Worm (Caenorhabditis elegans) whole organism, early embryonic: ENCODE measurements around the gene thk-1.

Experiments used
- B0310.2 ChIP-seq: sonication (generic microtip); optimal IDR thresholded peaks from 2 replicates; lab custom pipeline; 2016; ENCODE audit warnings: mild to moderate bottlenecking, missing genetic modification characterization, missing compliant biosample characterization
- F13C5.2 ChIP-seq: sonication (generic microtip); optimal IDR thresholded peaks from 2 replicates; lab custom pipeline; 2017; ENCODE audit warnings: mild to moderate bottlenecking, missing genetic modification characterization, inconsistent platforms, missing compliant biosample characterization
- aly-1 ChIP-seq: sonication (generic microtip); optimal IDR thresholded peaks from 2 replicates; lab custom pipeline; 2016; ENCODE audit warnings: missing genetic modification characterization, missing compliant biosample characterization
- ama-1 ChIP-seq: fragments of 150-350 bp; optimal IDR thresholded peaks from 2 replicates; lab custom pipeline; 2014
- ceh-13 ChIP-seq: fragments of 200-800 bp; sonication (Bioruptor generic); optimal IDR thresholded peaks from 2 replicates; lab custom pipeline; 2018; ENCODE audit warnings: mild to moderate bottlenecking, missing genetic modification characterization, missing compliant biosample characterization
- ceh-36 ChIP-seq: sonication (generic microtip); optimal IDR thresholded peaks from 2 replicates; lab custom pipeline; 2016; ENCODE audit warnings: missing genetic modification characterization, inconsistent platforms, missing compliant biosample characterization
- ets-7 ChIP-seq: sonication (generic microtip); optimal IDR thresholded peaks from 2 replicates; lab custom pipeline; 2016; ENCODE audit warnings: missing genotype, missing genetic modification characterization, missing compliant biosample characterization
- flt-1 ChIP-seq: fragments of 200-800 bp; sonication (Bioruptor generic); IDR thresholded peaks from 2 replicates; pipeline ENCODE4 v1.3.6; 2022; ENCODE audit warnings: missing genetic modification characterization, missing compliant biosample characterization
- hmbx-1 ChIP-seq: sonication (generic microtip); optimal IDR thresholded peaks from 2 replicates; lab custom pipeline; 2016; ENCODE audit warnings: mild to moderate bottlenecking, missing genetic modification characterization, missing compliant biosample characterization
- hmg-4 ChIP-seq: fragments of 200-800 bp; sonication (Bioruptor generic); optimal IDR thresholded peaks from 2 replicates; lab custom pipeline; 2018; ENCODE audit warnings: mild to moderate bottlenecking, missing genetic modification characterization, missing compliant biosample characterization
- hnd-1 ChIP-seq: sonication (generic microtip); optimal IDR thresholded peaks from 2 replicates; lab custom pipeline; 2016; ENCODE audit warnings: missing genetic modification characterization, missing compliant biosample characterization
- pes-1 ChIP-seq: fragments of 200-800 bp; sonication (Bioruptor generic); IDR thresholded peaks from 2 replicates; pipeline ENCODE4 v1.3.6; 2022; ENCODE audit warnings: missing genetic modification reagents, missing genetic modification characterization, missing compliant biosample characterization
- scrt-1 ChIP-seq: fragments of 200-800 bp; sonication (Bioruptor generic); IDR thresholded peaks from 2 replicates; pipeline ENCODE4 v1.3.6; 2022; ENCODE audit warnings: missing genetic modification characterization, missing compliant biosample characterization
- sea-1 ChIP-seq: fragments of 200-800 bp; sonication (Bioruptor generic); conservative IDR thresholded peaks from 2 replicates; pipeline ENCODE4 v1.3.6; 2022; ENCODE audit warnings: missing genetic modification characterization, missing compliant biosample characterization
- tbx-11 ChIP-seq: fragments of 200-800 bp; sonication (Bioruptor generic); IDR thresholded peaks from 2 replicates; pipeline ENCODE4 v1.3.6; 2022; ENCODE audit warnings: missing genetic modification characterization, missing compliant biosample characterization
- tbx-37 ChIP-seq: fragments of 200-800 bp; sonication (Bioruptor generic); conservative IDR thresholded peaks from 2 replicates; pipeline ENCODE4 v1.3.6; 2022; ENCODE audit warnings: missing genetic modification reagents, missing genetic modification characterization, missing compliant biosample characterization
- tra-4 ChIP-seq: sonication (generic microtip); optimal IDR thresholded peaks from 2 replicates; lab custom pipeline; 2017; ENCODE audit warnings: missing genetic modification characterization, missing compliant biosample characterization

The thk-1 gene

ce11 chrIV:10236106-10236505 lies 45.3 kb downstream of the thk-1 start:
- TF ChIP-seq ceh-13 (GFP tag; lab: Kevin White, UChicago) (no peak), ceh-36 (tag; lab: Kevin White, UChicago) (no peak), ets-7 (tag; lab: Kevin White, UChicago) (no peak), tra-4 (tag; lab: Kevin White, UChicago) (no peak), tbx-11 (GFP tag; lab: Robert Waterston, UW) (no peak), scrt-1 (GFP tag; lab: Robert Waterston, UW) (no peak), pes-1 (GFP tag; lab: Robert Waterston, UW) (no peak), sea-1 (GFP tag; lab: Robert Waterston, UW) (no peak), hmbx-1 (tag; lab: Kevin White, UChicago) (no peak), aly-1 (no peak), B0310.2 (tag; lab: Kevin White, UChicago) (no peak), hnd-1 (no peak), hmg-4 (GFP tag; lab: Kevin White, UChicago) (no peak)

ce11 chrIV:10235279-10235829 lies 46.0 kb downstream of the thk-1 start, which contains the start of gene ech-9:
ech-9 (minus strand) TSS chrIV:10235329.
- TF ChIP-seq tbx-11 (GFP tag; lab: Robert Waterston, UW), result no peak

- TF ChIP-seq scrt-1 (GFP tag; lab: Robert Waterston, UW) (no peak), tbx-11 (GFP tag; lab: Robert Waterston, UW) (no peak), B0310.2 (tag; lab: Kevin White, UChicago) (no peak), ceh-36 (tag; lab: Kevin White, UChicago) (no peak), ceh-13 (GFP tag; lab: Kevin White, UChicago) (no peak), flt-1 (GFP tag; lab: Robert Waterston, UW) (no peak), tbx-37 (no peak), ama-1 (lab: Kevin White, UChicago) (no peak), aly-1 (no peak), pes-1 (GFP tag; lab: Robert Waterston, UW) (no peak), sea-1 (GFP tag; lab: Robert Waterston, UW) (no peak), F13C5.2 (no peak), hnd-1 (no peak), hmg-4 (GFP tag; lab: Kevin White, UChicago) (no peak), hmbx-1 (tag; lab: Kevin White, UChicago) (no peak), ets-7 (tag; lab: Kevin White, UChicago) (no peak), tra-4 (tag; lab: Kevin White, UChicago) (no peak)
These were observed 48.9 kb downstream of the thk-1 start, which contains the start of gene F01G10.4 for ce11 chrIV:10232456-10232855. F01G10.4 (minus strand) TSS chrIV:10232556.

ce11 chrIV:10230971-10231370 lies 50.4 kb downstream of the thk-1 start, which contains the start of gene F01G10.5:
F01G10.5 (minus strand) TSS chrIV:10231071.
- TF ChIP-seq ceh-13 (GFP tag; lab: Kevin White, UChicago) (no peak), ama-1 (lab: Kevin White, UChicago) (no peak), hmbx-1 (tag; lab: Kevin White, UChicago) (no peak), flt-1 (GFP tag; lab: Robert Waterston, UW) (no peak), tbx-11 (GFP tag; lab: Robert Waterston, UW) (no peak), sea-1 (GFP tag; lab: Robert Waterston, UW) (no peak), aly-1 (no peak), scrt-1 (GFP tag; lab: Robert Waterston, UW) (no peak), B0310.2 (tag; lab: Kevin White, UChicago) (no peak), ceh-36 (tag; lab: Kevin White, UChicago) (no peak), hmg-4 (GFP tag; lab: Kevin White, UChicago) (no peak), pes-1 (GFP tag; lab: Robert Waterston, UW) (no peak), F13C5.2 (no peak), tbx-37 (no peak), tra-4 (tag; lab: Kevin White, UChicago) (no peak)
